Fruit fly (Drosophila melanogaster) Kc167 (cell line): ENCODE data around the gene HIP.

Experiments
- Myc ChIP-seq: fragments of >200 bp; optimal IDR thresholded peaks from 2 replicates; lab custom pipeline; 2017; ENCODE audit warnings: missing external identifiers
- Sin3A ChIP-seq: fragments of >200 bp; optimal IDR thresholded peaks from 2 replicates; lab custom pipeline; 2018; ENCODE audit warnings: missing external identifiers
- h ChIP-seq: fragments of >200 bp; optimal IDR thresholded peaks from 3 replicates; lab custom pipeline; 2018; ENCODE audit warnings: missing external identifiers
- insv ChIP-seq: fragments of >200 bp; optimal IDR thresholded peaks from 3 replicates; lab custom pipeline; 2018; ENCODE audit warnings: missing external identifiers
- psq ChIP-seq: fragments of >200 bp; optimal IDR thresholded peaks from 2 replicates; lab custom pipeline; 2017; ENCODE audit warnings: missing external identifiers
- ttk ChIP-seq: sonication (Bioruptor generic); optimal IDR thresholded peaks from 2 replicates; lab custom pipeline; 2017; ENCODE audit warnings: missing external identifiers

dm6 chrX:3832226-3832625 lies 33.3 kb downstream of the HIP start:
- TF ChIP-seq h (lab: Kevin White, UChicago) = no peak
- TF ChIP-seq Sin3A (lab: Kevin White, UChicago) = no peak
- TF ChIP-seq psq (lab: Kevin White, UChicago) = no peak
- no peak for TF ChIP-seq ttk (lab: Kevin White, UChicago)
- TF ChIP-seq Myc (lab: Kevin White, UChicago) = no peak
- no peak for TF ChIP-seq insv
